Worm (Caenorhabditis elegans) whole organism, L4/young adult: ENCODE data around the gene mbk-2.

Source experiments
- W03F9.2 ChIP-seq: fragments of 150-350 bp; optimal IDR thresholded peaks from 2 replicates; lab custom pipeline; 2014; ENCODE audit warnings: missing biosample characterization, missing genetic modification characterization
- dao-5 ChIP-seq: sonication (generic microtip); optimal IDR thresholded peaks from 2 replicates; lab custom pipeline; 2016; ENCODE audit warnings: missing genotype, missing genetic modification characterization, moderate library complexity, missing compliant biosample characterization
- him-1 ChIP-seq: sonication (generic microtip); optimal IDR thresholded peaks from 2 replicates; lab custom pipeline; 2016; ENCODE audit warnings: missing genotype, missing genetic modification reagents, missing genetic modification characterization, missing compliant biosample characterization

mbk-2 gene

ce11 chrIV:13070142-13070541 is 61.2 kb downstream of the mbk-2 start, which contains the start of gene scl-7:
TSS of gene scl-7 (plus strand) at chrIV:13070442.
- no peak for TF ChIP-seq dao-5 (tag; lab: Kevin White, UChicago)
- no peak for TF ChIP-seq W03F9.2 (tag; lab: Kevin White, UChicago)
- TF ChIP-seq him-1 (tag; lab: Kevin White, UChicago), result no peak

ce11 chrIV:13071445-13071844 is 62.5 kb downstream of the mbk-2 start, which contains the start of gene scl-8:
TSS of gene scl-8 (plus strand) at chrIV:13071745.
- no peak for TF ChIP-seq dao-5 (tag; lab: Kevin White, UChicago)
- no peak for TF ChIP-seq him-1 (tag; lab: Kevin White, UChicago)
- no peak for TF ChIP-seq W03F9.2 (tag; lab: Kevin White, UChicago)

- TF ChIP-seq W03F9.2 (tag; lab: Kevin White, UChicago) (no peak), him-1 (tag; lab: Kevin White, UChicago) (no peak), dao-5 (tag; lab: Kevin White, UChicago) (no peak)
These were observed 66.8 kb downstream of the mbk-2 start for ce11 chrIV:13075625-13076252.

ce11 chrIV:13076620-13077019 is 67.7 kb downstream of the mbk-2 start, which contains the start of gene C39E9.7:
TSS of gene C39E9.7 (minus strand) at chrIV:13076720.
- TF ChIP-seq dao-5 (tag; lab: Kevin White, UChicago) (no peak), W03F9.2 (tag; lab: Kevin White, UChicago) (no peak), him-1 (tag; lab: Kevin White, UChicago) (no peak)

- no peak for TF ChIP-seq dao-5 (tag; lab: Kevin White, UChicago)
- TF ChIP-seq W03F9.2 (tag; lab: Kevin White, UChicago), result no peak
- TF ChIP-seq him-1 (tag; lab: Kevin White, UChicago), result no peak
These were observed 68.7 kb downstream of the mbk-2 start for ce11 chrIV:13077694-13078093.

- TF ChIP-seq him-1 (tag; lab: Kevin White, UChicago), result no peak
- no peak for TF ChIP-seq dao-5 (tag; lab: Kevin White, UChicago)
- TF ChIP-seq W03F9.2 (tag; lab: Kevin White, UChicago), result no peak
These were observed 69.4 kb downstream of the mbk-2 start for ce11 chrIV:13078342-13078741.

ce11 chrIV:13079119-13079518 is 70.2 kb downstream of the mbk-2 start, which contains the start of gene C39E9.8:
TSS of gene C39E9.8 (plus strand) at chrIV:13079446.
- TF ChIP-seq W03F9.2 (tag; lab: Kevin White, UChicago) (no peak), him-1 (tag; lab: Kevin White, UChicago) (no peak), dao-5 (tag; lab: Kevin White, UChicago) (no peak)

- TF ChIP-seq W03F9.2 (tag; lab: Kevin White, UChicago), result no peak
- TF ChIP-seq dao-5 (tag; lab: Kevin White, UChicago), result no peak
- TF ChIP-seq him-1 (tag; lab: Kevin White, UChicago), result no peak
These were observed 71.2 kb downstream of the mbk-2 start for ce11 chrIV:13080185-13080584.

ce11 chrIV:13080861-13081260 is 71.9 kb downstream of the mbk-2 start:
- no peak for TF ChIP-seq him-1 (tag; lab: Kevin White, UChicago)
- TF ChIP-seq dao-5 (tag; lab: Kevin White, UChicago), result no peak
- no peak for TF ChIP-seq W03F9.2 (tag; lab: Kevin White, UChicago)

- no peak for TF ChIP-seq him-1 (tag; lab: Kevin White, UChicago)
- TF ChIP-seq W03F9.2 (tag; lab: Kevin White, UChicago), result no peak
- no peak for TF ChIP-seq dao-5 (tag; lab: Kevin White, UChicago)
These were observed 73.1 kb downstream of the mbk-2 start for ce11 chrIV:13082106-13082505.

ce11 chrIV:13082836-13083763 is 74.1 kb downstream of the mbk-2 start:
- TF ChIP-seq W03F9.2 (tag; lab: Kevin White, UChicago) (no peak), him-1 (tag; lab: Kevin White, UChicago) (no peak), dao-5 (tag; lab: Kevin White, UChicago) (no peak)
